Worm (Caenorhabditis elegans) whole organism, young adult: Measurements from ENCODE around the gene Y42G9A.3.

Experiments used
- B0261.1 ChIP-seq: sonication (generic microtip); optimal IDR thresholded peaks from 2 replicates; lab custom pipeline; 2016; ENCODE audit warnings: mild to moderate bottlenecking, missing genetic modification characterization, moderate library complexity, missing compliant biosample characterization
- Y67H2A.10 ChIP-seq: fragments of 200-800 bp; sonication (Bioruptor generic); conservative IDR thresholded peaks from 2 replicates; pipeline ENCODE4 v1.3.6; 2022; ENCODE audit warnings: missing genetic modification reagents, missing genetic modification characterization, missing compliant biosample characterization
- bed-1 ChIP-seq: fragments of 200-800 bp; sonication (Bioruptor generic); IDR thresholded peaks from 2 replicates; pipeline ENCODE4 v1.3.6; 2022; ENCODE audit warnings: missing genetic modification reagents, missing genetic modification characterization, missing compliant biosample characterization
- cebp-2 ChIP-seq: fragments of 200-800 bp; sonication (Bioruptor generic); IDR thresholded peaks from 2 replicates; pipeline ENCODE4 v1.3.6; 2022; ENCODE audit warnings: missing genetic modification characterization, missing compliant biosample characterization
- ceh-58 ChIP-seq: fragments of 200-800 bp; sonication (Bioruptor generic); IDR thresholded peaks from 2 replicates; pipeline ENCODE4 v1.3.6; 2022; ENCODE audit warnings: missing genetic modification characterization, missing compliant biosample characterization
- ekl-4 ChIP-seq: fragments of 200-800 bp; sonication (Bioruptor generic); IDR thresholded peaks from 2 replicates; pipeline ENCODE4 v1.3.6; 2022; ENCODE audit warnings: missing genetic modification reagents, missing genetic modification characterization, missing compliant biosample characterization
- ets-4 ChIP-seq: fragments of 200-800 bp; sonication (Bioruptor generic); optimal IDR thresholded peaks from 2 replicates; lab custom pipeline; 2018; ENCODE audit warnings: mild to moderate bottlenecking, missing genetic modification characterization, missing compliant biosample characterization
- hmg-1.2 ChIP-seq: fragments of 200-800 bp; sonication (Bioruptor generic); IDR thresholded peaks from 2 replicates; pipeline ENCODE4 v1.3.6; 2022; ENCODE audit warnings: missing genetic modification reagents, missing genetic modification characterization, missing compliant biosample characterization
- hrde-1 ChIP-seq: sonication (generic microtip); optimal IDR thresholded peaks from 2 replicates; lab custom pipeline; 2016; ENCODE audit warnings: missing genetic modification characterization, mild to moderate bottlenecking, missing compliant biosample characterization, moderate library complexity, missing genotype, missing genetic modification reagents, borderline replicate concordance
- lir-1 ChIP-seq: fragments of 200-800 bp; sonication (Bioruptor generic); conservative IDR thresholded peaks from 2 replicates; pipeline ENCODE4 v1.3.6; 2022; ENCODE audit warnings: missing genetic modification reagents, missing genetic modification characterization, missing compliant biosample characterization
- pha-4 ChIP-seq: fragments of 150-350 bp; sonication (generic microtip); optimal IDR thresholded peaks from 2 replicates; lab custom pipeline; 2014; ENCODE audit warnings: missing biosample characterization, missing genetic modification reagents, missing genetic modification characterization
- rec-8 ChIP-seq, 2 experiments: sonication (generic microtip); optimal IDR thresholded peaks; 2 replicates each; lab custom pipeline; 2016; ENCODE audit warnings: mild to moderate bottlenecking in 2 of 2, missing genetic modification characterization in 2 of 2, missing genetic modification reagents in 2 of 2, missing genotype in 2 of 2, missing biosample characterization in 1 of 2, missing compliant biosample characterization in 1 of 2, moderate library complexity in 1 of 2
- snpc-4 ChIP-seq, 5 experiments: fragments of 150-350 bp in 1 of 5; sonication (generic microtip) in 4 of 5; optimal IDR thresholded peaks; 2 replicates each; lab custom pipeline; 2014 to 2018; ENCODE audit warnings: missing genetic modification characterization in 5 of 5, missing biosample characterization in 3 of 5, antibody characterized with exemption in 2 of 5, mild to moderate bottlenecking in 2 of 5, missing compliant biosample characterization in 2 of 5, missing genotype in 2 of 5, moderate library complexity in 2 of 5, missing genetic modification reagents in 1 of 5

DNA sequence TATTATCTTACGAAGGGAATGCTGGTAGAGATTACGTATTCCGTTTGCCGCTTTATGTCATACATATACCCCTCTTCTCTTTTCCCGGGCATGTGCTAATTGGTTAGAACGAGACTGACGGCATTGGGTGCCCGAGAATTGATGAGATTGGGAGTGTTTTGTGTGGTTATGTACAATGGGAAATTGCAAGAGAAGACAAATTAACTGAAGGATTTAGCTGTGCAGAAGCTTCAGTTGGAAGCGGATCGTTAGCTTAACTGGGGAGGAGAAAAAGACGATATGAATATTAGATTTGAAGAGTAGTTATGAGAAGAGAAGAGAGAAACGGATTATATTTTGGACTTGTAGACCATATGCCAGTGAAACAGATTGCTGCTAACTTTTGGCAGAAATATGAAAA is 35.9 kb upstream of the Y42G9A.3 start:
- no peak for TF ChIP-seq bed-1 (GFP tag; lab: Robert Waterston, UW)
- TF ChIP-seq ekl-4 (GFP tag; lab: Robert Waterston, UW), result no peak
- no peak for TF ChIP-seq cebp-2 (GFP tag; lab: Robert Waterston, UW)
- TF ChIP-seq hrde-1, result no peak
- TF ChIP-seq rec-8 (tag; optimal IDR thresholded peaks at IDR 0.05; lab: Kevin White, UChicago), result no peak
- no peak for TF ChIP-seq ceh-58
- no peak for TF ChIP-seq hmg-1.2 (GFP tag; lab: Robert Waterston, UW)
- no peak for TF ChIP-seq ets-4
- no peak for TF ChIP-seq B0261.1
- TF ChIP-seq Y67H2A.10 (GFP tag; lab: Robert Waterston, UW), result no peak
- no peak for TF ChIP-seq pha-4 (tag; lab: Kevin White, UChicago)
- TF ChIP-seq lir-1 (GFP tag; lab: Robert Waterston, UW), result no peak
- no peak for TF ChIP-seq snpc-4 (GFP tag; optimal IDR thresholded peaks at IDR 0.05; lab: Kevin White, UChicago)
- no peak for TF ChIP-seq snpc-4 (tag; optimal IDR thresholded peaks at IDR 0.05; lab: Kevin White, UChicago)
